Worm (Caenorhabditis elegans) whole organism, L4 larva: ENCODE measurements around the gene F27E5.3.

ENCODE experiments used
- F10B5.3 ChIP-seq: sonication (generic microtip); optimal IDR thresholded peaks from 2 replicates; lab custom pipeline; 2016; ENCODE audit warnings: mild to moderate bottlenecking, missing genetic modification characterization, missing compliant biosample characterization
- F37D6.2 ChIP-seq: sonication (generic microtip); optimal IDR thresholded peaks from 2 replicates; lab custom pipeline; 2016; ENCODE audit warnings: mild to moderate bottlenecking, missing genetic modification characterization, missing compliant biosample characterization
- R02D3.7 ChIP-seq: fragments of 150-350 bp; sonication (generic microtip); optimal IDR thresholded peaks from 3 replicates; lab custom pipeline; 2014; ENCODE audit warnings: missing biosample characterization, missing genetic modification characterization
- Y105C5A.15 ChIP-seq: fragments of 200-800 bp; sonication (Bioruptor generic); IDR thresholded peaks from 2 replicates; pipeline ENCODE4 v1.3.6; 2022; ENCODE audit warnings: missing genetic modification characterization, missing compliant biosample characterization
- Y5F2A.4 ChIP-seq: fragments of 200-800 bp; sonication (Bioruptor generic); optimal IDR thresholded peaks from 2 replicates; lab custom pipeline; 2018; ENCODE audit warnings: mild to moderate bottlenecking, missing genetic modification characterization, missing compliant biosample characterization
- Y75B8A.6 ChIP-seq: fragments of 200-800 bp; sonication (Bioruptor generic); IDR thresholded peaks from 2 replicates; pipeline ENCODE4 v1.3.6; 2022; ENCODE audit warnings: missing genetic modification reagents, missing genetic modification characterization, missing compliant biosample characterization
- ceh-20 ChIP-seq: fragments of 200-800 bp; sonication (Bioruptor generic); IDR thresholded peaks from 2 replicates; pipeline ENCODE4 v1.3.6; 2022; ENCODE audit warnings: missing genetic modification reagents, missing genetic modification characterization, missing compliant biosample characterization
- ceh-28 ChIP-seq: fragments of 150-350 bp; optimal IDR thresholded peaks from 2 replicates; lab custom pipeline; 2014; ENCODE audit warnings: missing biosample characterization, missing genetic modification reagents, missing genetic modification characterization
- ceh-32 ChIP-seq: sonication (generic microtip); optimal IDR thresholded peaks from 2 replicates; lab custom pipeline; 2016; ENCODE audit warnings: mild to moderate bottlenecking, missing genetic modification characterization, missing compliant biosample characterization; ENCODE audit not compliant: poor library complexity
- dmd-9 ChIP-seq: fragments of 200-800 bp; sonication (Bioruptor generic); IDR thresholded peaks from 2 replicates; pipeline ENCODE4 v1.3.6; 2022; ENCODE audit warnings: missing genetic modification reagents, missing genetic modification characterization, missing compliant biosample characterization
- dve-1 ChIP-seq: sonication (generic microtip); optimal IDR thresholded peaks from 2 replicates; lab custom pipeline; 2017; ENCODE audit warnings: antibody characterized with exemption, mild to moderate bottlenecking, missing genetic modification characterization, missing compliant biosample characterization; ENCODE audit not compliant: insufficient read depth
- egl-43 ChIP-seq: fragments of 200-800 bp; sonication (Bioruptor generic); IDR thresholded peaks from 2 replicates; pipeline ENCODE4 v1.3.6; 2022; ENCODE audit warnings: missing genetic modification reagents, missing genetic modification characterization, missing compliant biosample characterization
- fkh-10 ChIP-seq: fragments of 150-350 bp; optimal IDR thresholded peaks from 2 replicates; lab custom pipeline; 2014; ENCODE audit warnings: missing biosample characterization, missing genetic modification reagents, missing genetic modification characterization
- hif-1 ChIP-seq, 2 experiments: sonication (generic microtip); optimal IDR thresholded peaks; 2 replicates each; lab custom pipeline; 2016 to 2017; ENCODE audit warnings: missing compliant biosample characterization in 2 of 2, missing genetic modification characterization in 2 of 2, missing genetic modification reagents in 2 of 2, missing genotype in 2 of 2, mild to moderate bottlenecking in 1 of 2
- lin-38 ChIP-seq: fragments of 200-800 bp; sonication (Bioruptor generic); IDR thresholded peaks from 2 replicates; pipeline ENCODE4 v1.3.6; 2022; ENCODE audit warnings: missing genetic modification reagents, missing genetic modification characterization, missing compliant biosample characterization
- lin-39 ChIP-seq: fragments of 150-350 bp; optimal IDR thresholded peaks from 2 replicates; lab custom pipeline; 2014; ENCODE audit warnings: missing biosample characterization, missing genetic modification reagents, missing genetic modification characterization
- lsy-2 ChIP-seq, 2 experiments: fragments of 150-350 bp in 1 of 2; sonication (generic microtip) in 1 of 2; optimal IDR thresholded peaks; 2 replicates each; lab custom pipeline; 2014 to 2017; ENCODE audit warnings: missing biosample characterization in 2 of 2, missing genetic modification characterization in 2 of 2
- mdl-1 ChIP-seq, 2 experiments: fragments of 150-350 bp in 1 of 2; sonication (generic microtip) in 1 of 2; optimal IDR thresholded peaks; 2 replicates each; lab custom pipeline; 2014 to 2017; ENCODE audit warnings: missing biosample characterization in 2 of 2, missing genetic modification characterization in 2 of 2
- mxl-2 ChIP-seq: fragments of 200-800 bp; sonication (Bioruptor generic); conservative IDR thresholded peaks from 2 replicates; pipeline ENCODE4 v1.3.6; 2022; ENCODE audit warnings: missing genetic modification reagents, missing genetic modification characterization, missing compliant biosample characterization
- nhr-11 ChIP-seq: fragments of 150-350 bp; optimal IDR thresholded peaks from 2 replicates; lab custom pipeline; 2014; ENCODE audit warnings: missing biosample characterization, missing genetic modification characterization
- nhr-111 ChIP-seq: fragments of 200-800 bp; sonication (Bioruptor generic); optimal IDR thresholded peaks from 2 replicates; lab custom pipeline; 2018; ENCODE audit warnings: mild to moderate bottlenecking, missing genetic modification characterization, missing compliant biosample characterization
- nhr-48 ChIP-seq: sonication (generic microtip); optimal IDR thresholded peaks from 2 replicates; lab custom pipeline; 2016; ENCODE audit warnings: mild to moderate bottlenecking, missing genetic modification characterization, missing compliant biosample characterization
- saeg-2 ChIP-seq: fragments of 200-800 bp; sonication (Bioruptor generic); IDR thresholded peaks from 2 replicates; pipeline ENCODE4 v1.3.6; 2022; ENCODE audit warnings: missing genetic modification reagents, missing genetic modification characterization, missing compliant biosample characterization
- set-16 ChIP-seq: fragments of 200-800 bp; sonication (Bioruptor generic); IDR thresholded peaks from 2 replicates; pipeline ENCODE4 v1.3.6; 2022; ENCODE audit warnings: missing genetic modification reagents, missing genetic modification characterization, missing compliant biosample characterization
- snpc-1.2 ChIP-seq: fragments of 200-800 bp; sonication (Bioruptor generic); IDR thresholded peaks from 2 replicates; pipeline ENCODE4 v1.3.6; 2022; ENCODE audit warnings: missing genetic modification reagents, missing genetic modification characterization, missing compliant biosample characterization
- spr-1 ChIP-seq: sonication (generic microtip); optimal IDR thresholded peaks from 2 replicates; lab custom pipeline; 2016; ENCODE audit warnings: mild to moderate bottlenecking, missing genetic modification characterization, missing compliant biosample characterization
- spr-3 ChIP-seq: fragments of 200-800 bp; sonication (Bioruptor generic); optimal IDR thresholded peaks from 2 replicates; lab custom pipeline; 2018; ENCODE audit warnings: mild to moderate bottlenecking, missing genetic modification characterization, missing compliant biosample characterization
- tra-1 ChIP-seq: fragments of 200-800 bp; sonication (Bioruptor generic); IDR thresholded peaks from 2 replicates; pipeline ENCODE4 v1.3.6; 2022; ENCODE audit warnings: missing genetic modification reagents, missing genetic modification characterization, missing compliant biosample characterization
- unc-62 ChIP-seq, 3 experiments: fragments of 150-350 bp in 1 of 3; sonication (generic microtip); optimal IDR thresholded peaks in 2 of 3; peaks in 1 of 3; 1 replicate in 1 of 3; 2 replicates in 2 of 3; lab custom pipeline; 2014 to 2017; ENCODE audit warnings: missing biosample characterization in 3 of 3, missing genetic modification characterization in 3 of 3, missing genetic modification reagents in 3 of 3, missing genotype in 1 of 3
- vab-7 ChIP-seq: fragments of 200-800 bp; sonication (Bioruptor generic); IDR thresholded peaks from 2 replicates; pipeline ENCODE4 v1.3.6; 2022; ENCODE audit warnings: missing genetic modification reagents, missing genetic modification characterization, missing compliant biosample characterization
- zfp-3 ChIP-seq: fragments of 200-800 bp; sonication (Bioruptor generic); conservative IDR thresholded peaks from 2 replicates; pipeline ENCODE4 v1.3.6; 2022; ENCODE audit warnings: missing genetic modification reagents, missing genetic modification characterization, missing compliant biosample characterization
- zip-2 ChIP-seq: fragments of 150-350 bp; optimal IDR thresholded peaks from 2 replicates; lab custom pipeline; 2014; ENCODE audit warnings: missing biosample characterization, missing genetic modification characterization
- ztf-11 ChIP-seq: fragments of 150-350 bp; optimal IDR thresholded peaks from 2 replicates; lab custom pipeline; 2014; ENCODE audit warnings: missing biosample characterization, missing genetic modification characterization
- ztf-7 ChIP-seq: fragments of 150-350 bp; optimal IDR thresholded peaks from 2 replicates; lab custom pipeline; 2014; ENCODE audit warnings: missing biosample characterization, missing genetic modification characterization

The F27E5.3 gene

ce11 chrII:10127389-10127788 lies 16.6 kb downstream of the F27E5.3 start, which contains the start of gene F27E5.8:
TSS of gene F27E5.8 (minus strand) at chrII:10127489.
- TF ChIP-seq ceh-20 (GFP tag; lab: Robert Waterston, UW): no peak
- no peak for TF ChIP-seq nhr-48 (tag; lab: Kevin White, UChicago)
- no peak for TF ChIP-seq mdl-1 (tag; optimal IDR thresholded peaks at IDR 0.05; lab: Kevin White, UChicago)
- no peak for TF ChIP-seq lin-38 (GFP tag; lab: Robert Waterston, UW)
- no peak for TF ChIP-seq zfp-3 (GFP tag; lab: Robert Waterston, UW)

DNA sequence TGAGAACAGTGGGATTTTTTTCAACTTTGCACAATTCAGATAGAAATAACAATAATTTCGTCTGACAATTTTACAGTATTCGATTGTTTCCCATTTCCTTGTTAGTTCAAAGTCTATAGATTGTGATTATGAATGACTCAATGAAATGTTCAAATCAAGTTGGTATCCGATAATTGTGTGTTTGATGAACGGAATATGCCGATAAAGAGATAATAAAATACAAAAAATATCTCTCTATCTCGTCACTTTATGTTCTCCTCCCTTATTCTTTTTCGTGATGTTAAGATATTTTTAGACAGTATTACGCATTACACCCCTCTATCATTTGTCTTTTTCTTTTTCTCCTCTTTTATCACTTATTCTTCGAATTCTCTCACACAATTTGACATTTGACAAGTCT lies 21.5 kb downstream of the F27E5.3 start, which contains the start of gene F27E5.7:
Gene F27E5.7 (plus strand): TSS at position 301 of the 400 bp plus-strand sequence.
- TF ChIP-seq hif-1 (tag; optimal IDR thresholded peaks at IDR 0.05; lab: Kevin White, UChicago) (no peak), dve-1 (tag; lab: Kevin White, UChicago) (no peak), Y105C5A.15 (GFP tag; lab: Robert Waterston, UW) (no peak), F37D6.2 (tag; lab: Kevin White, UChicago) (no peak), tra-1 (GFP tag; lab: Robert Waterston, UW) (no peak), spr-1 (tag; lab: Kevin White, UChicago) (no peak), ztf-11 (tag; lab: Kevin White, UChicago) (no peak), mxl-2 (GFP tag; lab: Robert Waterston, UW) (no peak), fkh-10 (GFP tag; lab: Kevin White, UChicago) (no peak), dmd-9 (GFP tag; lab: Robert Waterston, UW) (no peak), ceh-32 (tag; lab: Kevin White, UChicago) (no peak), nhr-48 (tag; lab: Kevin White, UChicago) (no peak), egl-43 (GFP tag; lab: Robert Waterston, UW) (no peak), zip-2 (tag; lab: Kevin White, UChicago) (no peak), F10B5.3 (tag; lab: Kevin White, UChicago) (no peak)
- TF ChIP-seq, all 104 proteins: peak for 0

- TF ChIP-seq vab-7 (GFP tag; lab: Robert Waterston, UW) (no peak), set-16 (GFP tag; lab: Robert Waterston, UW) (no peak), Y105C5A.15 (GFP tag; lab: Robert Waterston, UW) (no peak), ztf-7 (tag; lab: Kevin White, UChicago) (no peak), Y5F2A.4 (GFP tag; lab: Kevin White, UChicago) (no peak), lsy-2 (tag; optimal IDR thresholded peaks at IDR 0.05; lab: Kevin White, UChicago) (no peak), spr-1 (tag; lab: Kevin White, UChicago) (no peak), ceh-28 (tag; lab: Kevin White, UChicago) (no peak), saeg-2 (GFP tag; lab: Robert Waterston, UW) (no peak), R02D3.7 (tag; lab: Kevin White, UChicago) (no peak), Y75B8A.6 (GFP tag; lab: Robert Waterston, UW) (no peak), nhr-11 (tag; lab: Kevin White, UChicago) (no peak), nhr-111 (GFP tag; lab: Kevin White, UChicago) (no peak), spr-3 (GFP tag; lab: Kevin White, UChicago) (no peak), unc-62 (GFP tag; optimal IDR thresholded peaks at IDR 0.05 in 1 of 2; lab: Kevin White, UChicago) (no peak), unc-62 (tag; optimal IDR thresholded peaks at IDR 0.05; lab: Kevin White, UChicago) (no peak), snpc-1.2 (GFP tag; lab: Robert Waterston, UW) (no peak), ceh-20 (GFP tag; lab: Robert Waterston, UW) (no peak), lin-39 (tag; lab: Kevin White, UChicago) (no peak)
- TF ChIP-seq, all 104 proteins: peak for 0
Observed at ce11 chrII:10121725-10122124, 22.3 kb downstream of the F27E5.3 start, which contains the start of gene lov-1. TSS of gene lov-1 (minus strand) at chrII:10121825.
